Fruit fly (Drosophila melanogaster) whole organism, wandering third instar larva: Measurements from ENCODE around the gene TkR99D.

Experiments
- Abd-B ChIP-seq: fragments of >200 bp; optimal IDR thresholded peaks from 2 replicates; lab custom pipeline; 2017; ENCODE audit warnings: missing biosample characterization, missing genetic modification characterization
- CG32264 ChIP-seq: fragments of 200-800 bp; sonication (Bioruptor generic); optimal IDR thresholded peaks from 2 replicates; lab custom pipeline; 2016; ENCODE audit warnings: missing biosample characterization, missing genetic modification characterization
- GATAd ChIP-seq: sonication (Bioruptor generic); optimal IDR thresholded peaks from 2 replicates; lab custom pipeline; 2016; ENCODE audit warnings: missing biosample characterization, missing genetic modification characterization
- Hr78 ChIP-seq: fragments of >200 bp; optimal IDR thresholded peaks from 2 replicates; lab custom pipeline; 2017; ENCODE audit warnings: missing biosample characterization, missing genetic modification characterization
- Myc ChIP-seq: fragments of >200 bp; optimal IDR thresholded peaks from 2 replicates; lab custom pipeline; 2017
- Vsx2 ChIP-seq: fragments of 200-300, 225-300 bp; sonication (Bioruptor generic); optimal IDR thresholded peaks from 2 replicates; lab custom pipeline; 2018; ENCODE audit warnings: missing biosample characterization, missing genetic modification characterization; ENCODE audit not compliant: partially characterized antibody
- dl ChIP-seq, 2 experiments: fragments of 175-275, 200-275 bp in 1 of 2; fragments of 200-275 bp in 1 of 2; sonication (Bioruptor generic); optimal IDR thresholded peaks; lab custom pipeline; 2018; ENCODE audit warnings: mild to moderate bottlenecking in 2 of 2, missing biosample characterization in 2 of 2, missing genetic modification characterization in 2 of 2, moderate library complexity in 2 of 2; ENCODE audit not compliant: partially characterized antibody in 2 of 2, insufficient read depth in 1 of 2
- dmrt93B ChIP-seq: fragments of 200-800 bp; sonication (Bioruptor generic); optimal IDR thresholded peaks from 2 replicates; lab custom pipeline; 2018; ENCODE audit warnings: missing biosample characterization, mild to moderate bottlenecking, missing genetic modification characterization
- dsf ChIP-seq: sonication (Bioruptor generic); optimal IDR thresholded peaks from 2 replicates; lab custom pipeline; 2016; ENCODE audit warnings: missing biosample characterization, missing genetic modification characterization, borderline replicate concordance
- foxo ChIP-seq, 2 experiments: fragments of 200-800 bp; sonication (Bioruptor generic); optimal IDR thresholded peaks; 2 replicates in 1 of 2; 3 replicates in 1 of 2; lab custom pipeline; 2016 to 2017; ENCODE audit warnings: missing biosample characterization in 2 of 2, missing genetic modification characterization in 2 of 2
- pan ChIP-seq: fragments of >200 bp; optimal IDR thresholded peaks from 2 replicates; lab custom pipeline; 2017
- psq ChIP-seq: fragments of 200-800 bp; sonication (Bioruptor generic); optimal IDR thresholded peaks from 3 replicates; lab custom pipeline; 2017; ENCODE audit warnings: missing biosample characterization, mild to moderate bottlenecking, missing genetic modification characterization, moderate library complexity
- rgr ChIP-seq: fragments of 200-800 bp; sonication (Bioruptor generic); optimal IDR thresholded peaks from 3 replicates; lab custom pipeline; 2016; ENCODE audit warnings: missing biosample characterization, mild to moderate bottlenecking, missing genetic modification characterization
- woc ChIP-seq: sonication (Bioruptor generic); optimal IDR thresholded peaks from 2 replicates; lab custom pipeline; 2016; ENCODE audit warnings: missing biosample characterization, mild to moderate bottlenecking, missing genetic modification characterization

dm6 chr3R:29959329-29959728 lies 9.9 kb downstream of the TkR99D start:
- TF ChIP-seq psq (GFP tag; lab: Kevin White, UChicago), result no peak
- TF ChIP-seq CG32264 (GFP tag; lab: Kevin White, UChicago), result no peak
- no peak for TF ChIP-seq dl (GFP tag; optimal IDR thresholded peaks at IDR 0.05; lab: Kevin White, UChicago; ENCODE audit: insufficient read depth in 1 of 2, partially characterized antibody in 2 of 2)
- no peak for TF ChIP-seq Abd-B (GFP tag; lab: Kevin White, UChicago)
- TF ChIP-seq pan (lab: Kevin White, UChicago), result no peak
- no peak for TF ChIP-seq dmrt93B (GFP tag; lab: Kevin White, UChicago)
- TF ChIP-seq foxo (GFP tag; optimal IDR thresholded peaks at IDR 0.05; lab: Kevin White, UChicago), result no peak
- TF ChIP-seq rgr, result no peak
- no peak for TF ChIP-seq Vsx2
- no peak for TF ChIP-seq Hr78 (GFP tag; lab: Kevin White, UChicago)
- TF ChIP-seq dsf (GFP tag; lab: Kevin White, UChicago), result no peak
- TF ChIP-seq woc (GFP tag; lab: Kevin White, UChicago), result no peak
- TF ChIP-seq GATAd (GFP tag; lab: Kevin White, UChicago), result no peak
- TF ChIP-seq Myc, result no peak
